Worm (Caenorhabditis elegans) whole organism, L2 larva: ENCODE measurements around the gene R13H7.2.

ENCODE experiments used
- fos-1 ChIP-seq: fragments of 150-350 bp; optimal IDR thresholded peaks from 2 replicates; lab custom pipeline; 2014; ENCODE audit warnings: missing biosample characterization, missing genetic modification characterization
- lin-11 ChIP-seq: fragments of 150-350 bp; sonication (generic microtip); optimal IDR thresholded peaks from 2 replicates; lab custom pipeline; 2014; ENCODE audit warnings: missing biosample characterization, missing genetic modification characterization, inconsistent platforms, mixed read lengths
- lsy-2 ChIP-seq, 2 experiments: fragments of 150-350 bp in 1 of 2; sonication (generic microtip) in 1 of 2; optimal IDR thresholded peaks; 2 replicates each; lab custom pipeline; 2014 to 2017; ENCODE audit warnings: missing biosample characterization in 2 of 2, missing genetic modification characterization in 2 of 2
- nhr-10 ChIP-seq: sonication (generic microtip); optimal IDR thresholded peaks from 2 replicates; lab custom pipeline; 2017; ENCODE audit warnings: missing biosample characterization, missing genetic modification characterization
- nhr-12 ChIP-seq: fragments of 150-350 bp; optimal IDR thresholded peaks from 2 replicates; lab custom pipeline; 2014; ENCODE audit warnings: missing biosample characterization, missing genetic modification characterization
- unc-62 ChIP-seq: fragments of 150-350 bp; optimal IDR thresholded peaks from 2 replicates; lab custom pipeline; 2014; ENCODE audit warnings: missing biosample characterization, missing genetic modification reagents, missing genetic modification characterization

- TF ChIP-seq unc-62 (no peak), lsy-2 (tag; optimal IDR thresholded peaks at IDR 0.05; lab: Kevin White, UChicago) (no peak), lin-11 (tag; lab: Kevin White, UChicago) (no peak), fos-1 (tag; lab: Kevin White, UChicago) (no peak), nhr-12 (no peak), nhr-10 (tag; lab: Kevin White, UChicago) (no peak)
Observed at ce11 chrIV:6905947-6906489, 46.8 kb upstream of the R13H7.2 start, which contains the start of the genes T22D1.17 and T22D1.8.
